Worm (Caenorhabditis elegans) whole organism, L3 larva: ENCODE results near the gene C17H12.8.

ENCODE experiments used
- R02D3.7 ChIP-seq: fragments of 150-350 bp; optimal IDR thresholded peaks from 2 replicates; lab custom pipeline; 2014; ENCODE audit warnings: missing biosample characterization, missing genetic modification characterization
- aly-2 ChIP-seq: fragments of 150-350 bp; optimal IDR thresholded peaks from 2 replicates; lab custom pipeline; 2014; ENCODE audit warnings: missing biosample characterization, missing genetic modification characterization
- ceh-16 ChIP-seq: sonication (generic microtip); optimal IDR thresholded peaks from 2 replicates; lab custom pipeline; 2017; ENCODE audit warnings: missing biosample characterization, missing genetic modification characterization
- ceh-82 ChIP-seq: fragments of 150-350 bp; optimal IDR thresholded peaks from 2 replicates; lab custom pipeline; 2014; ENCODE audit warnings: missing biosample characterization, missing genetic modification characterization
- daf-12 ChIP-seq: fragments of 150-350 bp; optimal IDR thresholded peaks from 2 replicates; lab custom pipeline; 2014; ENCODE audit warnings: missing biosample characterization, missing genetic modification reagents, missing genetic modification characterization
- elt-1 ChIP-seq: fragments of 150-350 bp; optimal IDR thresholded peaks from 2 replicates; lab custom pipeline; 2014; ENCODE audit warnings: missing biosample characterization, missing genetic modification characterization
- elt-2 ChIP-seq: sonication (generic microtip); optimal IDR thresholded peaks from 2 replicates; lab custom pipeline; 2016; ENCODE audit warnings: missing genetic modification reagents, mild to moderate bottlenecking, missing genetic modification characterization, missing compliant biosample characterization
- elt-3 ChIP-seq, 3 experiments: fragments of 150-350 bp in 1 of 3; sonication (generic microtip) in 2 of 3; optimal IDR thresholded peaks; 2 replicates in 2 of 3; 4 replicates in 1 of 3; lab custom pipeline; 2014 to 2017; ENCODE audit warnings: missing biosample characterization in 3 of 3, missing genetic modification characterization in 3 of 3
- fkh-10 ChIP-seq: sonication (generic microtip); optimal IDR thresholded peaks from 2 replicates; lab custom pipeline; 2017; ENCODE audit warnings: missing biosample characterization, missing genetic modification reagents, missing genetic modification characterization
- fos-1 ChIP-seq: fragments of 150-350 bp; optimal IDR thresholded peaks from 2 replicates; lab custom pipeline; 2014; ENCODE audit warnings: missing biosample characterization, missing genetic modification characterization
- jun-1 ChIP-seq: fragments of 150-350 bp; optimal IDR thresholded peaks from 2 replicates; lab custom pipeline; 2014; ENCODE audit warnings: missing biosample characterization, missing genetic modification reagents, missing genetic modification characterization
- lin-39 ChIP-seq: fragments of 150-350 bp; optimal IDR thresholded peaks from 2 replicates; lab custom pipeline; 2018; ENCODE audit warnings: missing biosample characterization, missing genetic modification reagents, missing genetic modification characterization
- lsy-12 ChIP-seq: sonication (generic microtip); optimal IDR thresholded peaks from 2 replicates; lab custom pipeline; 2016; ENCODE audit warnings: mild to moderate bottlenecking, missing genetic modification characterization, missing compliant biosample characterization
- mdl-1 ChIP-seq: fragments of 150-350 bp; optimal IDR thresholded peaks from 2 replicates; lab custom pipeline; 2014; ENCODE audit warnings: missing biosample characterization, missing genetic modification characterization
- nfya-1 ChIP-seq: sonication (generic microtip); optimal IDR thresholded peaks from 2 replicates; lab custom pipeline; 2017; ENCODE audit warnings: missing genetic modification characterization, mild to moderate bottlenecking, missing compliant biosample characterization, antibody characterized with exemption, moderate library complexity; ENCODE audit not compliant: insufficient read depth
- nhr-11 ChIP-seq: fragments of 150-350 bp; optimal IDR thresholded peaks from 2 replicates; lab custom pipeline; 2014; ENCODE audit warnings: missing biosample characterization, missing genetic modification characterization
- nhr-23 ChIP-seq: fragments of 150-350 bp; optimal IDR thresholded peaks from 2 replicates; lab custom pipeline; 2014; ENCODE audit warnings: missing biosample characterization, missing genetic modification reagents, missing genetic modification characterization
- nhr-237 ChIP-seq: fragments of 150-350 bp; optimal IDR thresholded peaks from 2 replicates; lab custom pipeline; 2014; ENCODE audit warnings: missing biosample characterization, missing genetic modification characterization
- nhr-28 ChIP-seq: fragments of 150-350 bp; optimal IDR thresholded peaks from 2 replicates; lab custom pipeline; 2014; ENCODE audit warnings: missing biosample characterization, missing genetic modification characterization
- nhr-43 ChIP-seq: sonication (generic microtip); optimal IDR thresholded peaks from 2 replicates; lab custom pipeline; 2016; ENCODE audit warnings: mild to moderate bottlenecking, missing genetic modification characterization, missing compliant biosample characterization; ENCODE audit not compliant: poor library complexity, severe bottlenecking
- nhr-67 ChIP-seq: fragments of 150-350 bp; optimal IDR thresholded peaks from 2 replicates; lab custom pipeline; 2014; ENCODE audit warnings: missing biosample characterization, missing genetic modification characterization
- nhr-77 ChIP-seq: fragments of 150-350 bp; optimal IDR thresholded peaks from 2 replicates; lab custom pipeline; 2014; ENCODE audit warnings: missing biosample characterization, missing genetic modification characterization
- pha-4 ChIP-seq: fragments of 150-350 bp; optimal IDR thresholded peaks from 2 replicates; lab custom pipeline; 2014; ENCODE audit warnings: missing biosample characterization, missing genetic modification reagents, missing genetic modification characterization
- pqm-1 ChIP-seq: fragments of 150-350 bp; optimal IDR thresholded peaks from 2 replicates; lab custom pipeline; 2017; ENCODE audit warnings: missing biosample characterization, missing genetic modification characterization, inconsistent platforms
- skn-1 ChIP-seq: fragments of 150-350 bp; optimal IDR thresholded peaks from 2 replicates; lab custom pipeline; 2014; ENCODE audit warnings: missing biosample characterization, missing genetic modification characterization
- snpc-4 ChIP-seq: fragments of 150-350 bp; optimal IDR thresholded peaks from 2 replicates; lab custom pipeline; 2014; ENCODE audit warnings: missing biosample characterization, missing genetic modification characterization
- tbx-2 ChIP-seq: sonication (generic microtip); optimal IDR thresholded peaks from 2 replicates; lab custom pipeline; 2016; ENCODE audit warnings: mild to moderate bottlenecking, missing genetic modification characterization, missing compliant biosample characterization
- zag-1 ChIP-seq: fragments of 150-350 bp; optimal IDR thresholded peaks from 2 replicates; lab custom pipeline; 2014; ENCODE audit warnings: missing biosample characterization, missing genetic modification characterization

Gene C17H12.8

ce11 chrIV:6790438-6791124, 27.9 kb upstream of the C17H12.8 start, which contains the start of the genes C17H12.2 and vha-8 (continued):
- peak; percentile 97 for TF ChIP-seq nhr-23 (tag; lab: Kevin White, UChicago)
- peak; percentile 70 for TF ChIP-seq tbx-2

ce11 chrIV:6792380-6793309, 25.9 kb upstream of the C17H12.8 start:
- no peak for TF ChIP-seq aly-2 (tag; lab: Kevin White, UChicago)
- TF ChIP-seq nhr-77 (tag; lab: Kevin White, UChicago), result peak; percentile 8
- TF ChIP-seq snpc-4, result peak; percentile 33
- peak; percentile 31 for TF ChIP-seq nhr-43 (tag; lab: Kevin White, UChicago)
- peak; percentile 15 for TF ChIP-seq elt-2 (tag; lab: Kevin White, UChicago)
- no peak for TF ChIP-seq daf-12
- peak; percentile 16 for TF ChIP-seq jun-1
- TF ChIP-seq, all 47 proteins: peak for 5

- TF ChIP-seq nhr-11 (tag; lab: Kevin White, UChicago), result no peak
- no peak for TF ChIP-seq nhr-28
- TF ChIP-seq ceh-82 (tag; lab: Kevin White, UChicago), result no peak
- no peak for TF ChIP-seq pqm-1
These were observed 25.1 kb upstream of the C17H12.8 start for ce11 chrIV:6793310-6793966.

ce11 chrIV:6795529-6795928, 23.0 kb upstream of the C17H12.8 start, which contains the start of the genes C17H12.3 and C17H12.12:
Gene C17H12.3, minus strand, starts transcription at chrIV:6795629.
Gene C17H12.12, plus strand, starts transcription at chrIV:6795924.
- TF ChIP-seq nfya-1 (tag; lab: Kevin White, UChicago), result no peak
- TF ChIP-seq nhr-237 (tag; lab: Kevin White, UChicago), result no peak
- TF ChIP-seq fkh-10, result no peak
- no peak for TF ChIP-seq elt-3 (tag; optimal IDR thresholded peaks at IDR 0.05; lab: Kevin White, UChicago)
- no peak for TF ChIP-seq aly-2 (tag; lab: Kevin White, UChicago)
- no peak for TF ChIP-seq lsy-12 (tag; lab: Kevin White, UChicago)
- no peak for TF ChIP-seq zag-1 (tag; lab: Kevin White, UChicago)
- no peak for TF ChIP-seq ceh-16 (tag; lab: Kevin White, UChicago)
- no peak for TF ChIP-seq ceh-82 (tag; lab: Kevin White, UChicago)
- TF ChIP-seq nhr-43 (tag; lab: Kevin White, UChicago), result no peak
- TF ChIP-seq skn-1, result no peak
- no peak for TF ChIP-seq lin-39 (tag; lab: Kevin White, UChicago)
- TF ChIP-seq snpc-4, result no peak

ce11 chrIV:6802132-6802531, 16.4 kb upstream of the C17H12.8 start, which contains the start of the genes cest-4 and C17H12.11:
Gene cest-4, minus strand, starts transcription at chrIV:6802337.
Gene C17H12.11, plus strand, starts transcription at chrIV:6802387.
- TF ChIP-seq pha-4, result no peak
- no peak for TF ChIP-seq lin-39 (tag; lab: Kevin White, UChicago)
- peak; percentile 91 for TF ChIP-seq pqm-1
- TF ChIP-seq elt-2 (tag; lab: Kevin White, UChicago), result peak; percentile 79

ce11 chrIV:6803294-6803693, 15.2 kb upstream of the C17H12.8 start:
- no peak for TF ChIP-seq snpc-4
- TF ChIP-seq R02D3.7, result no peak
- no peak for TF ChIP-seq zag-1 (tag; lab: Kevin White, UChicago)
- TF ChIP-seq nhr-28, result no peak
- no peak for TF ChIP-seq mdl-1 (tag; lab: Kevin White, UChicago)
- no peak for TF ChIP-seq ceh-82 (tag; lab: Kevin White, UChicago)
- TF ChIP-seq nhr-43 (tag; lab: Kevin White, UChicago), result no peak
- TF ChIP-seq fos-1, result no peak
- no peak for TF ChIP-seq nhr-237 (tag; lab: Kevin White, UChicago)
- TF ChIP-seq pqm-1, result no peak
- TF ChIP-seq elt-1 (tag; lab: Kevin White, UChicago), result no peak
- no peak for TF ChIP-seq nhr-67 (tag; lab: Kevin White, UChicago)
- TF ChIP-seq daf-12, result no peak
- TF ChIP-seq elt-3 (tag; optimal IDR thresholded peaks at IDR 0.05; lab: Kevin White, UChicago), result no peak
